Worm (Caenorhabditis elegans): ENCODE measurements around the gene C25D7.5.

Gene C25D7.5

ce11 chrV:15071015-15071810 is 18.8 kb downstream of the C25D7.5 start, which contains the start of gene unc-76 (continued):
- no peak for TF ChIP-seq lin-15B (tag; optimal IDR thresholded peaks at IDR 0.05)
- no peak for TF ChIP-seq mxl-2 (GFP tag; conservative IDR thresholded peaks at IDR 0.05)
- TF ChIP-seq dmd-8 (GFP tag; IDR thresholded peaks at IDR 0.05): no peak
- no peak for TF ChIP-seq ceh-32 (tag; optimal IDR thresholded peaks at IDR 0.05; ENCODE audit: poor library complexity)
- TF ChIP-seq Y5F2A.4 (GFP tag; optimal IDR thresholded peaks at IDR 0.05): no peak
- no peak for TF ChIP-seq vab-7 (GFP tag; IDR thresholded peaks at IDR 0.05)
- TF ChIP-seq F10B5.3 (tag; optimal IDR thresholded peaks at IDR 0.05): no peak
- TF ChIP-seq tag-97 (GFP tag; IDR thresholded peaks at IDR 0.05): no peak
- TF ChIP-seq F26F4.8 (GFP tag; conservative IDR thresholded peaks at IDR 0.05): no peak
- TF ChIP-seq zfp-3 (GFP tag; conservative IDR thresholded peaks at IDR 0.05): no peak
- TF ChIP-seq tra-1 (GFP tag; IDR thresholded peaks at IDR 0.05): no peak
- TF ChIP-seq F37D6.2 (tag; optimal IDR thresholded peaks at IDR 0.05): peak; percentile 78
- TF ChIP-seq ceh-44 (GFP tag; IDR thresholded peaks at IDR 0.05): no peak
- TF ChIP-seq D1046.2 (GFP tag; IDR thresholded peaks at IDR 0.05): no peak
- TF ChIP-seq dve-1 (tag; optimal IDR thresholded peaks at IDR 0.05; ENCODE audit: insufficient read depth): peak; percentile 72
- no peak for TF ChIP-seq fos-1 (tag; optimal IDR thresholded peaks at IDR 0.05)
- no peak for TF ChIP-seq nhr-42 (GFP tag; IDR thresholded peaks at IDR 0.05)
- no peak for TF ChIP-seq madf-9 (GFP tag; conservative IDR thresholded peaks at IDR 0.05)
- TF ChIP-seq aly-2 (tag; optimal IDR thresholded peaks at IDR 0.05): no peak
- peak; percentile 92 for TF ChIP-seq rbr-2 (tag; optimal IDR thresholded peaks at IDR 0.05)
- TF ChIP-seq ceh-20 (GFP tag; IDR thresholded peaks at IDR 0.05): peak; percentile 55
- TF ChIP-seq nhr-111 (GFP tag; optimal IDR thresholded peaks at IDR 0.05): no peak
- TF ChIP-seq hlh-30 (tag; optimal IDR thresholded peaks at IDR 0.05; ENCODE audit: insufficient read depth): peak; percentile 48
- peak; percentile 2 to 31 for TF ChIP-seq mdl-1 (tag; optimal IDR thresholded peaks at IDR 0.05)
- TF ChIP-seq lin-39 (tag; optimal IDR thresholded peaks at IDR 0.05): peak; percentile 80
- TF ChIP-seq daf-16 (GFP tag; optimal IDR thresholded peaks at IDR 0.05): peak in 1 of 2 experiments; percentile 23
- peak; percentile 8 for TF ChIP-seq daf-16 (tag; optimal IDR thresholded peaks at IDR 0.05)
- TF ChIP-seq ces-1 (GFP tag; optimal IDR thresholded peaks at IDR 0.05): peak; percentile 56
- no peak for TF ChIP-seq Y75B8A.6 (GFP tag; IDR thresholded peaks at IDR 0.05)
- no peak for TF ChIP-seq lir-3 (tag; optimal IDR thresholded peaks at IDR 0.05)
- TF ChIP-seq nhr-102 (tag; optimal IDR thresholded peaks at IDR 0.05): no peak
- no peak for TF ChIP-seq ztf-7 (tag; optimal IDR thresholded peaks at IDR 0.05)
- no peak; the same call in 1 of the 2 replicates for TF ChIP-seq set-16 (GFP tag; IDR thresholded peaks at IDR 0.05)
- TF ChIP-seq lin-1 (GFP tag; IDR thresholded peaks at IDR 0.05): no peak

- TF ChIP-seq mep-1 (tag; optimal IDR thresholded peaks at IDR 0.05): no peak
- no peak for TF ChIP-seq zfp-3 (GFP tag; conservative IDR thresholded peaks at IDR 0.05)
- peak; percentile 71 for TF ChIP-seq aha-1 (tag)
These were observed 20.3 kb downstream of the C25D7.5 start for ce11 chrV:15072738-15073137.

ce11 chrV:15074907-15075306 is 22.5 kb downstream of the C25D7.5 start:
- TF ChIP-seq lin-29 (GFP tag; IDR thresholded peaks at IDR 0.05): no peak
- peak; percentile 82 for TF ChIP-seq fkh-10 (GFP tag; optimal IDR thresholded peaks at IDR 0.05)
- no peak for TF ChIP-seq daf-12 (tag; optimal IDR thresholded peaks at IDR 0.05)
- no peak for TF ChIP-seq dpl-1 (GFP tag; optimal IDR thresholded peaks at IDR 0.05)
- TF ChIP-seq unc-62 (GFP tag; optimal IDR thresholded peaks at IDR 0.05 in 1 of 2): peak in 1 of 2 experiments; percentile 25
- no peak for TF ChIP-seq unc-62 (tag; optimal IDR thresholded peaks at IDR 0.05)
- TF ChIP-seq snpc-1.2 (GFP tag; IDR thresholded peaks at IDR 0.05): no peak
- TF ChIP-seq zip-2 (tag; optimal IDR thresholded peaks at IDR 0.05): no peak
- TF ChIP-seq nhr-102 (tag; optimal IDR thresholded peaks at IDR 0.05): no peak
- peak; percentile 43 for TF ChIP-seq rbr-2 (tag; optimal IDR thresholded peaks at IDR 0.05)
- TF ChIP-seq arid-1 (GFP tag; conservative IDR thresholded peaks at IDR 0.05): no peak
- no peak for TF ChIP-seq skn-1 (tag; optimal IDR thresholded peaks at IDR 0.05)
- peak; percentile 10 for TF ChIP-seq mes-2 (tag; optimal IDR thresholded peaks at IDR 0.05; ENCODE audit: poor library complexity, severe bottlenecking)
- no peak for TF ChIP-seq mxl-3 (GFP tag; optimal IDR thresholded peaks at IDR 0.05)
- TF ChIP-seq nhr-76 (tag; optimal IDR thresholded peaks at IDR 0.05): no peak
- TF ChIP-seq attf-4 (tag; optimal IDR thresholded peaks at IDR 0.05): no peak
